Worm (Caenorhabditis elegans) whole organism, L4 larva: ENCODE data around the gene ccch-1.

Experiments
- D1046.2 ChIP-seq: fragments of 200-800 bp; sonication (Bioruptor generic); IDR thresholded peaks from 2 replicates; pipeline ENCODE4 v1.3.6; 2022; ENCODE audit warnings: missing genetic modification characterization, missing compliant biosample characterization
- F26F4.8 ChIP-seq: fragments of 200-800 bp; sonication (Bioruptor generic); conservative IDR thresholded peaks from 2 replicates; pipeline ENCODE4 v1.3.6; 2022; ENCODE audit warnings: missing genetic modification characterization, missing compliant biosample characterization
- F37D6.2 ChIP-seq: sonication (generic microtip); optimal IDR thresholded peaks from 2 replicates; lab custom pipeline; 2016; ENCODE audit warnings: mild to moderate bottlenecking, missing genetic modification characterization, missing compliant biosample characterization
- ZK337.2 ChIP-seq: fragments of 200-800 bp; sonication (Bioruptor generic); IDR thresholded peaks from 2 replicates; pipeline ENCODE4 v1.3.6; 2022; ENCODE audit warnings: missing genetic modification reagents, missing genetic modification characterization, missing compliant biosample characterization
- arid-1 ChIP-seq: fragments of 200-800 bp; sonication (Bioruptor generic); conservative IDR thresholded peaks from 2 replicates; pipeline ENCODE4 v1.3.6; 2022; ENCODE audit warnings: missing genetic modification reagents, missing genetic modification characterization, missing compliant biosample characterization
- attf-4 ChIP-seq: sonication (generic microtip); optimal IDR thresholded peaks from 3 replicates; lab custom pipeline; 2017; ENCODE audit warnings: missing biosample characterization, missing genetic modification characterization
- ceh-20 ChIP-seq: fragments of 200-800 bp; sonication (Bioruptor generic); IDR thresholded peaks from 2 replicates; pipeline ENCODE4 v1.3.6; 2022; ENCODE audit warnings: missing genetic modification reagents, missing genetic modification characterization, missing compliant biosample characterization
- ceh-62 ChIP-seq: sonication (generic microtip); optimal IDR thresholded peaks from 2 replicates; lab custom pipeline; 2017; ENCODE audit warnings: missing biosample characterization, missing genetic modification characterization
- ces-1 ChIP-seq: fragments of 150-350 bp; sonication (generic microtip); optimal IDR thresholded peaks from 4 replicates; lab custom pipeline; 2014; ENCODE audit warnings: missing biosample characterization, missing genetic modification reagents, missing genetic modification characterization
- cey-2 ChIP-seq: sonication (generic microtip); optimal IDR thresholded peaks from 3 replicates; lab custom pipeline; 2017; ENCODE audit warnings: missing genetic modification characterization, mild to moderate bottlenecking, missing compliant biosample characterization, antibody characterized with exemption, borderline replicate concordance; ENCODE audit not compliant: insufficient read depth
- ctbp-1 ChIP-seq: fragments of 200-800 bp; sonication (Bioruptor generic); IDR thresholded peaks from 2 replicates; pipeline ENCODE4 v1.3.6; 2022; ENCODE audit warnings: missing genetic modification reagents, missing genetic modification characterization, missing compliant biosample characterization
- daf-19 ChIP-seq: fragments of 200-800 bp; sonication (Bioruptor generic); conservative IDR thresholded peaks from 2 replicates; pipeline ENCODE4 v1.3.6; 2022; ENCODE audit warnings: missing genetic modification characterization, missing compliant biosample characterization
- daf-8 ChIP-seq: fragments of 200-800 bp; sonication (Bioruptor generic); IDR thresholded peaks from 2 replicates; pipeline ENCODE4 v1.3.6; 2022; ENCODE audit warnings: missing genetic modification characterization, missing compliant biosample characterization
- dmd-8 ChIP-seq: fragments of 200-800 bp; sonication (Bioruptor generic); IDR thresholded peaks from 2 replicates; pipeline ENCODE4 v1.3.6; 2022; ENCODE audit warnings: missing genetic modification characterization, missing compliant biosample characterization
- dpl-1 ChIP-seq: fragments of 150-350 bp; optimal IDR thresholded peaks from 2 replicates; lab custom pipeline; 2014; ENCODE audit warnings: missing biosample characterization, missing genetic modification reagents, missing genetic modification characterization
- egl-27 ChIP-seq: sonication (generic microtip); optimal IDR thresholded peaks from 3 replicates; lab custom pipeline; 2017; ENCODE audit warnings: missing biosample characterization, missing genetic modification reagents, missing genetic modification characterization
- egl-43 ChIP-seq: fragments of 200-800 bp; sonication (Bioruptor generic); IDR thresholded peaks from 2 replicates; pipeline ENCODE4 v1.3.6; 2022; ENCODE audit warnings: missing genetic modification reagents, missing genetic modification characterization, missing compliant biosample characterization
- fkh-10 ChIP-seq: fragments of 150-350 bp; optimal IDR thresholded peaks from 2 replicates; lab custom pipeline; 2014; ENCODE audit warnings: missing biosample characterization, missing genetic modification reagents, missing genetic modification characterization
- gei-8 ChIP-seq: fragments of 200-800 bp; sonication (Bioruptor generic); optimal IDR thresholded peaks from 2 replicates; lab custom pipeline; 2018; ENCODE audit warnings: mild to moderate bottlenecking, missing genetic modification characterization, missing compliant biosample characterization
- jun-1 ChIP-seq: fragments of 150-350 bp; optimal IDR thresholded peaks from 2 replicates; lab custom pipeline; 2014; ENCODE audit warnings: missing biosample characterization, missing genetic modification reagents, missing genetic modification characterization
- lim-7 ChIP-seq: fragments of 200-800 bp; sonication (Bioruptor generic); IDR thresholded peaks from 2 replicates; pipeline ENCODE4 v1.3.6; 2022; ENCODE audit warnings: missing genetic modification characterization, missing compliant biosample characterization
- lin-1 ChIP-seq: fragments of 200-800 bp; sonication (Bioruptor generic); IDR thresholded peaks from 2 replicates; pipeline ENCODE4 v1.3.6; 2022; ENCODE audit warnings: missing genetic modification reagents, missing genetic modification characterization, missing compliant biosample characterization
- lin-13 ChIP-seq: fragments of 150-350 bp; optimal IDR thresholded peaks from 2 replicates; lab custom pipeline; 2014; ENCODE audit warnings: missing biosample characterization, missing genetic modification reagents, missing genetic modification characterization
- lin-38 ChIP-seq: fragments of 200-800 bp; sonication (Bioruptor generic); IDR thresholded peaks from 2 replicates; pipeline ENCODE4 v1.3.6; 2022; ENCODE audit warnings: missing genetic modification reagents, missing genetic modification characterization, missing compliant biosample characterization
- lin-39 ChIP-seq: fragments of 150-350 bp; optimal IDR thresholded peaks from 2 replicates; lab custom pipeline; 2014; ENCODE audit warnings: missing biosample characterization, missing genetic modification reagents, missing genetic modification characterization
- lsy-2 ChIP-seq, 2 experiments: fragments of 150-350 bp in 1 of 2; sonication (generic microtip) in 1 of 2; optimal IDR thresholded peaks; 2 replicates each; lab custom pipeline; 2014 to 2017; ENCODE audit warnings: missing biosample characterization in 2 of 2, missing genetic modification characterization in 2 of 2
- madf-5 ChIP-seq, 2 experiments: fragments of 200-800 bp; sonication (Bioruptor generic); IDR thresholded peaks; 2 replicates each; pipeline ENCODE4 v1.3.6; 2022; ENCODE audit warnings: missing compliant biosample characterization in 2 of 2, missing genetic modification characterization in 2 of 2
- mdl-1 ChIP-seq, 2 experiments: fragments of 150-350 bp in 1 of 2; sonication (generic microtip) in 1 of 2; optimal IDR thresholded peaks; 2 replicates each; lab custom pipeline; 2014 to 2017; ENCODE audit warnings: missing biosample characterization in 2 of 2, missing genetic modification characterization in 2 of 2
- mep-1 ChIP-seq: fragments of 150-350 bp; sonication (generic microtip); optimal IDR thresholded peaks from 3 replicates; lab custom pipeline; 2014; ENCODE audit warnings: missing biosample characterization, missing genetic modification characterization
- mes-2 ChIP-seq: sonication (generic microtip); optimal IDR thresholded peaks from 2 replicates; lab custom pipeline; 2016; ENCODE audit warnings: missing genotype, mild to moderate bottlenecking, missing genetic modification characterization, missing compliant biosample characterization; ENCODE audit not compliant: poor library complexity, severe bottlenecking
- mxl-2 ChIP-seq: fragments of 200-800 bp; sonication (Bioruptor generic); conservative IDR thresholded peaks from 2 replicates; pipeline ENCODE4 v1.3.6; 2022; ENCODE audit warnings: missing genetic modification reagents, missing genetic modification characterization, missing compliant biosample characterization
- mxl-3 ChIP-seq: fragments of 200-800 bp; sonication (Bioruptor generic); optimal IDR thresholded peaks from 2 replicates; lab custom pipeline; 2018; ENCODE audit warnings: mild to moderate bottlenecking, missing genetic modification characterization, missing compliant biosample characterization
- nhr-237 ChIP-seq: sonication (generic microtip); optimal IDR thresholded peaks from 2 replicates; lab custom pipeline; 2017; ENCODE audit warnings: missing biosample characterization, missing genetic modification characterization
- nhr-25 ChIP-seq: sonication (generic microtip); optimal IDR thresholded peaks from 2 replicates; lab custom pipeline; 2017; ENCODE audit warnings: missing genetic modification characterization, mild to moderate bottlenecking, missing compliant biosample characterization, antibody characterized with exemption, moderate library complexity, borderline replicate concordance; ENCODE audit not compliant: insufficient read depth
- nhr-41 ChIP-seq: fragments of 200-800 bp; sonication (Bioruptor generic); IDR thresholded peaks from 2 replicates; pipeline ENCODE4 v1.3.6; 2022; ENCODE audit warnings: missing genetic modification reagents, missing genetic modification characterization, missing compliant biosample characterization
- nhr-6 ChIP-seq: fragments of 150-350 bp; optimal IDR thresholded peaks from 2 replicates; lab custom pipeline; 2014; ENCODE audit warnings: missing biosample characterization, missing genetic modification characterization
- pha-4 ChIP-seq, 2 experiments: fragments of 150-350 bp in 1 of 2; fragments of 200-800 bp in 1 of 2; sonication (Bioruptor generic) in 1 of 2; IDR thresholded peaks in 1 of 2; optimal IDR thresholded peaks in 1 of 2; 2 replicates each; pipeline versions ENCODE4 v1.3.6 to Lab custom; 2014 to 2022; ENCODE audit warnings: missing genetic modification characterization in 2 of 2, missing genetic modification reagents in 2 of 2, missing biosample characterization in 1 of 2, missing compliant biosample characterization in 1 of 2
- pqm-1 ChIP-seq: sonication (generic microtip); optimal IDR thresholded peaks from 2 replicates; lab custom pipeline; 2017; ENCODE audit warnings: missing biosample characterization, missing genetic modification characterization
- set-16 ChIP-seq: fragments of 200-800 bp; sonication (Bioruptor generic); IDR thresholded peaks from 2 replicates; pipeline ENCODE4 v1.3.6; 2022; ENCODE audit warnings: missing genetic modification reagents, missing genetic modification characterization, missing compliant biosample characterization
- snpc-1.2 ChIP-seq: fragments of 200-800 bp; sonication (Bioruptor generic); IDR thresholded peaks from 2 replicates; pipeline ENCODE4 v1.3.6; 2022; ENCODE audit warnings: missing genetic modification reagents, missing genetic modification characterization, missing compliant biosample characterization
- spr-1 ChIP-seq: sonication (generic microtip); optimal IDR thresholded peaks from 2 replicates; lab custom pipeline; 2016; ENCODE audit warnings: mild to moderate bottlenecking, missing genetic modification characterization, missing compliant biosample characterization
- spr-3 ChIP-seq: fragments of 200-800 bp; sonication (Bioruptor generic); optimal IDR thresholded peaks from 2 replicates; lab custom pipeline; 2018; ENCODE audit warnings: mild to moderate bottlenecking, missing genetic modification characterization, missing compliant biosample characterization
- tra-1 ChIP-seq: fragments of 200-800 bp; sonication (Bioruptor generic); IDR thresholded peaks from 2 replicates; pipeline ENCODE4 v1.3.6; 2022; ENCODE audit warnings: missing genetic modification reagents, missing genetic modification characterization, missing compliant biosample characterization
- unc-130 ChIP-seq: sonication (generic microtip); optimal IDR thresholded peaks from 2 replicates; lab custom pipeline; 2016; ENCODE audit warnings: missing genetic modification reagents, missing genetic modification characterization, missing compliant biosample characterization
- unc-39 ChIP-seq: sonication (generic microtip); optimal IDR thresholded peaks from 2 replicates; lab custom pipeline; 2017; ENCODE audit warnings: missing biosample characterization, missing genetic modification characterization
- unc-62 ChIP-seq, 3 experiments: fragments of 150-350 bp in 1 of 3; sonication (generic microtip); optimal IDR thresholded peaks in 2 of 3; peaks in 1 of 3; 1 replicate in 1 of 3; 2 replicates in 2 of 3; lab custom pipeline; 2014 to 2017; ENCODE audit warnings: missing biosample characterization in 3 of 3, missing genetic modification characterization in 3 of 3, missing genetic modification reagents in 3 of 3, missing genotype in 1 of 3
- ztf-11 ChIP-seq: fragments of 150-350 bp; optimal IDR thresholded peaks from 2 replicates; lab custom pipeline; 2014; ENCODE audit warnings: missing biosample characterization, missing genetic modification characterization
- ztf-7 ChIP-seq: fragments of 150-350 bp; optimal IDR thresholded peaks from 2 replicates; lab custom pipeline; 2014; ENCODE audit warnings: missing biosample characterization, missing genetic modification characterization

ccch-1 gene

ce11 chrV:11531831-11532534 lies 4.4 kb downstream of the ccch-1 start (continued):
- TF ChIP-seq arid-1 = no peak
- TF ChIP-seq gei-8 (GFP tag; lab: Kevin White, UChicago) = peak; percentile 73
- peak; percentile 59; the same call in 1 of the 2 replicates for TF ChIP-seq pha-4 (GFP tag; IDR thresholded peaks at IDR 0.05; lab: Robert Waterston, UW)
- peak; percentile 46 for TF ChIP-seq pha-4 (tag; optimal IDR thresholded peaks at IDR 0.05; lab: Kevin White, UChicago)
- no peak for TF ChIP-seq ztf-7 (tag; lab: Kevin White, UChicago)
- TF ChIP-seq lin-38 (GFP tag; lab: Robert Waterston, UW) = peak; percentile 48
- peak in 1 of 2 experiments; percentile 98 for TF ChIP-seq unc-62 (GFP tag; optimal IDR thresholded peaks at IDR 0.05 in 1 of 2; lab: Kevin White, UChicago)
- TF ChIP-seq unc-62 (tag; optimal IDR thresholded peaks at IDR 0.05; lab: Kevin White, UChicago) = no peak
- 0 out of 2 replicates have a peak, but pooled peaks have one; percentile 24 for TF ChIP-seq nhr-41 (GFP tag; lab: Robert Waterston, UW)
- TF ChIP-seq nhr-6 (tag; lab: Kevin White, UChicago) = peak; percentile 40
- peak; percentile 84 for TF ChIP-seq pqm-1
- TF ChIP-seq cey-2 (tag; lab: Kevin White, UChicago) = peak; percentile 4
- no peak for TF ChIP-seq mxl-2
- TF ChIP-seq ceh-62 (tag; lab: Kevin White, UChicago) = no peak
- no peak for TF ChIP-seq egl-27 (tag; lab: Kevin White, UChicago)
- no peak for TF ChIP-seq spr-3 (GFP tag; lab: Kevin White, UChicago)
- no peak for TF ChIP-seq lin-39 (tag; lab: Kevin White, UChicago)
- TF ChIP-seq fkh-10 (GFP tag; lab: Kevin White, UChicago) = no peak
- TF ChIP-seq jun-1 (tag; lab: Kevin White, UChicago) = peak; percentile 61
- TF ChIP-seq F37D6.2 (tag; lab: Kevin White, UChicago) = no peak
- TF ChIP-seq lim-7 (GFP tag; lab: Robert Waterston, UW) = no peak
- TF ChIP-seq mes-2 (tag; lab: Kevin White, UChicago) = peak; percentile 63
- peak; percentile 64 for TF ChIP-seq lin-1 (GFP tag; lab: Robert Waterston, UW)
- TF ChIP-seq spr-1 (tag; lab: Kevin White, UChicago) = peak; percentile 42
- TF ChIP-seq snpc-1.2 (GFP tag; lab: Robert Waterston, UW) = no peak
- TF ChIP-seq set-16 = peak; percentile 59; the same call in 1 of the 2 replicates
- peak; percentile 81 for TF ChIP-seq mep-1 (tag; lab: Kevin White, UChicago)
- TF ChIP-seq nhr-237 (tag; lab: Kevin White, UChicago) = no peak
- no peak for TF ChIP-seq ztf-11 (tag; lab: Kevin White, UChicago)
- TF ChIP-seq attf-4 (tag; lab: Kevin White, UChicago) = no peak
- TF ChIP-seq mxl-3 (GFP tag; lab: Kevin White, UChicago) = peak; percentile 98
- no peak for TF ChIP-seq egl-43
- TF ChIP-seq unc-39 (tag; lab: Kevin White, UChicago) = no peak
- TF ChIP-seq ces-1 = no peak
- TF ChIP-seq lin-13 (GFP tag; lab: Kevin White, UChicago) = peak; percentile 30
- peak; percentile 43; the same call in 1 of the 2 replicates for TF ChIP-seq ctbp-1
- TF ChIP-seq mdl-1 (tag; optimal IDR thresholded peaks at IDR 0.05; lab: Kevin White, UChicago) = peak; percentile 78 to 96
- TF ChIP-seq daf-19 = no peak
- peak; percentile 81 for TF ChIP-seq tra-1
- no peak for TF ChIP-seq daf-8 (GFP tag; lab: Robert Waterston, UW)
- no peak for TF ChIP-seq ZK337.2 (GFP tag; lab: Robert Waterston, UW)
- TF ChIP-seq ceh-20 (GFP tag; lab: Robert Waterston, UW) = peak; percentile 59; the same call in 1 of the 2 replicates
- TF ChIP-seq madf-5 (GFP tag; IDR thresholded peaks at IDR 0.05; lab: Robert Waterston, UW) = no peak
- no peak for TF ChIP-seq F26F4.8 (GFP tag; lab: Robert Waterston, UW)
- no peak for TF ChIP-seq dpl-1
- TF ChIP-seq nhr-25 = peak; percentile 80
- TF ChIP-seq lsy-2 (tag; optimal IDR thresholded peaks at IDR 0.05; lab: Kevin White, UChicago) = peak; percentile 63 to 77
- TF ChIP-seq unc-130 (GFP tag; lab: Kevin White, UChicago) = no peak
- TF ChIP-seq D1046.2 (GFP tag; lab: Robert Waterston, UW) = no peak
- no peak for TF ChIP-seq dmd-8 (GFP tag; lab: Robert Waterston, UW)
